Worm (Caenorhabditis elegans) whole organism, young adult: Measurements from ENCODE around the gene T10B9.9.

Experiments
- Y79H2A.3 ChIP-seq: fragments of 200-800 bp; sonication (Bioruptor generic); conservative IDR thresholded peaks from 2 replicates; pipeline ENCODE4 v1.3.6; 2022; ENCODE audit warnings: missing genetic modification reagents, missing genetic modification characterization, missing compliant biosample characterization
- ceh-40 ChIP-seq: fragments of 200-800 bp; sonication (Bioruptor generic); IDR thresholded peaks from 2 replicates; pipeline ENCODE4 v1.3.6; 2022; ENCODE audit warnings: missing genetic modification characterization, missing compliant biosample characterization
- ceh-91 ChIP-seq: fragments of 200-800 bp; sonication (Bioruptor generic); IDR thresholded peaks from 2 replicates; pipeline ENCODE4 v1.3.6; 2022; ENCODE audit warnings: missing genetic modification reagents, missing genetic modification characterization, missing compliant biosample characterization
- lin-35 ChIP-seq, 3 experiments: fragments of 150-350 bp in 2 of 3; sonication (generic microtip) in 1 of 3; optimal IDR thresholded peaks; 2 replicates each; lab custom pipeline; 2014 to 2018; ENCODE audit warnings: missing biosample characterization in 3 of 3, missing genetic modification characterization in 3 of 3, missing genetic modification reagents in 3 of 3
- sea-2 ChIP-seq: fragments of 200-800 bp; sonication (Bioruptor generic); IDR thresholded peaks from 2 replicates; pipeline ENCODE4 v1.3.6; 2022; ENCODE audit warnings: missing genetic modification characterization, missing compliant biosample characterization

DNA sequence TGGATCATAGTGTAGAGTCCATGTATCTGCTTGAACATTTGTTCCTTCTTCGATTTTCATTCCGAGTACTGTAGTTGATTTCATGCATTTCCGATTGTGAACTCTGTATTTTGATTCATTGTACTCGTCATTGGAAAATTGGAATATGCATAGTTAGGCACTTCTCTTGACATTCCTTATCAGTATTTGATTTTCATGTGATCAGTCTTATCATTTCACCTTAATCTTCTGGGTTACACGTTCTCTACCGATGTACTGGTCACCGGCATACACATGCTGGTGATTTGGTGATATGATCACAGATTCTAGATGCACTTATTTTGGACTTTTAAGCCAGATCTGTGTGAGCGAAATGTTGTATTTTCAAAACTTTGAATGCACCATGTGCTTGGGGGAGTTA is 15.5 kb upstream of the T10B9.9 start:
- TF ChIP-seq lin-35 (GFP tag; optimal IDR thresholded peaks at IDR 0.05; lab: Kevin White, UChicago) = no peak
- no peak for TF ChIP-seq Y79H2A.3 (GFP tag; lab: Robert Waterston, UW)
- TF ChIP-seq ceh-40 = no peak
- no peak for TF ChIP-seq sea-2
- TF ChIP-seq ceh-91 (GFP tag; lab: Robert Waterston, UW) = no peak
